Fruit fly (Drosophila melanogaster) whole organism, embryonic: Measurements from ENCODE around the gene MED22.

Experiments used
- Asciz ChIP-seq: fragments of 200-800 bp; sonication (Bioruptor generic); optimal IDR thresholded peaks from 2 replicates; lab custom pipeline; 2017; ENCODE audit warnings: missing biosample characterization, mild to moderate bottlenecking, missing genetic modification characterization, missing genetic modification reagents
- Atf3 ChIP-seq: fragments of 200-800 bp; sonication (Bioruptor generic); optimal IDR thresholded peaks from 3 replicates; lab custom pipeline; 2016; ENCODE audit warnings: missing biosample characterization, missing genetic modification characterization
- CG11247 ChIP-seq: fragments of 200-800 bp; sonication (Bioruptor generic); IDR thresholded peaks from 2 replicates; pipeline ENCODE4 v1.3.6; 2022; ENCODE audit warnings: missing biosample characterization, missing genetic modification characterization
- CG12155 ChIP-seq: fragments of 200-800 bp; sonication (Bioruptor generic); optimal IDR thresholded peaks from 3 replicates; lab custom pipeline; 2016; ENCODE audit warnings: missing biosample characterization, missing genetic modification characterization
- CG13624 ChIP-seq: fragments of 200-800 bp; sonication (Bioruptor generic); optimal IDR thresholded peaks from 2 replicates; lab custom pipeline; 2016; ENCODE audit warnings: missing biosample characterization, missing genetic modification characterization
- CG13775 ChIP-seq: fragments of 200-800 bp; sonication (Bioruptor generic); optimal IDR thresholded peaks from 3 replicates; lab custom pipeline; 2017; ENCODE audit warnings: missing biosample characterization, mild to moderate bottlenecking, missing genetic modification characterization
- CG13894 ChIP-seq: fragments of 200-800 bp; sonication (Bioruptor generic); optimal IDR thresholded peaks from 3 replicates; lab custom pipeline; 2018; ENCODE audit warnings: missing biosample characterization, mild to moderate bottlenecking, missing genetic modification characterization, moderate library complexity
- CG15514 ChIP-seq: fragments of 200-800 bp; sonication (Bioruptor generic); optimal IDR thresholded peaks from 3 replicates; lab custom pipeline; 2017; ENCODE audit warnings: missing biosample characterization, missing genetic modification characterization, mild to moderate bottlenecking, moderate library complexity, missing genetic modification reagents
- CG17912 ChIP-seq: fragments of 200-800 bp; sonication (Bioruptor generic); optimal IDR thresholded peaks from 2 replicates; lab custom pipeline; 2018; ENCODE audit warnings: missing biosample characterization, mild to moderate bottlenecking, missing genetic modification characterization
- CG1832 ChIP-seq: fragments of 200-800 bp; sonication (Bioruptor generic); optimal IDR thresholded peaks from 2 replicates; lab custom pipeline; 2017; ENCODE audit warnings: missing biosample characterization, mild to moderate bottlenecking, missing genetic modification characterization, inconsistent platforms
- CG31224 ChIP-seq: fragments of 200-800 bp; sonication (Bioruptor generic); IDR thresholded peaks from 2 replicates; pipeline ENCODE4 v1.3.6; 2022; ENCODE audit warnings: missing biosample characterization, missing genetic modification characterization
- CG32532 ChIP-seq: fragments of 200-800 bp; sonication (Bioruptor generic); IDR thresholded peaks from 2 replicates; pipeline ENCODE4 v1.3.6; 2022; ENCODE audit warnings: missing biosample characterization, missing genetic modification characterization
- CG33213 ChIP-seq: fragments of 200-800 bp; sonication (Bioruptor generic); optimal IDR thresholded peaks from 3 replicates; lab custom pipeline; 2016; ENCODE audit warnings: missing biosample characterization, missing genetic modification characterization
- CG4282 ChIP-seq: fragments of 200-800 bp; sonication (Bioruptor generic); optimal IDR thresholded peaks from 2 replicates; lab custom pipeline; 2016; ENCODE audit warnings: missing biosample characterization, missing genetic modification characterization
- CG4328 ChIP-seq: fragments of 200-800 bp; sonication (Bioruptor generic); optimal IDR thresholded peaks from 3 replicates; lab custom pipeline; 2017; ENCODE audit warnings: missing biosample characterization, missing genetic modification reagents, missing genetic modification characterization
- CG4404 ChIP-seq: fragments of 200-800 bp; sonication (Bioruptor generic); IDR thresholded peaks from 2 replicates; pipeline ENCODE4 v1.3.6; 2022; ENCODE audit warnings: missing biosample characterization, missing genetic modification characterization
- CG4617 ChIP-seq: fragments of 200-800 bp; sonication (Bioruptor generic); optimal IDR thresholded peaks from 3 replicates; lab custom pipeline; 2016; ENCODE audit warnings: missing biosample characterization, missing genetic modification characterization, borderline replicate concordance
- CG6654 ChIP-seq: fragments of 200-800 bp; sonication (Bioruptor generic); optimal IDR thresholded peaks from 2 replicates; lab custom pipeline; 2017; ENCODE audit warnings: missing biosample characterization, mild to moderate bottlenecking, missing genetic modification characterization
- CG8089 ChIP-seq: fragments of 200-800 bp; sonication (Bioruptor generic); optimal IDR thresholded peaks from 3 replicates; lab custom pipeline; 2016; ENCODE audit warnings: missing biosample characterization, missing genetic modification characterization
- CG9876 ChIP-seq: fragments of 200-800 bp; sonication (Bioruptor generic); optimal IDR thresholded peaks from 2 replicates; lab custom pipeline; 2016; ENCODE audit warnings: missing biosample characterization, missing genetic modification characterization
- CkIIα-i1 ChIP-seq: fragments of 200-800 bp; sonication (Bioruptor generic); IDR thresholded peaks from 2 replicates; pipeline ENCODE4 v1.3.6; 2022; ENCODE audit warnings: missing biosample characterization, missing genetic modification characterization
- HLH4C ChIP-seq: fragments of 200-800 bp; sonication (Bioruptor generic); IDR thresholded peaks from 3 replicates; pipeline ENCODE4 v1.3.6; 2022; ENCODE audit warnings: missing biosample characterization, missing genetic modification characterization; ENCODE audit not compliant: partially characterized antibody
- HLH54F ChIP-seq: fragments of 200-800 bp; sonication (Bioruptor generic); optimal IDR thresholded peaks from 3 replicates; lab custom pipeline; 2016; ENCODE audit warnings: missing biosample characterization, missing genetic modification characterization
- Max ChIP-seq: fragments of 200-800 bp; sonication (Bioruptor generic); optimal IDR thresholded peaks from 2 replicates; lab custom pipeline; 2016; ENCODE audit warnings: missing biosample characterization, mild to moderate bottlenecking, missing genetic modification characterization
- Mes4 ChIP-seq: fragments of 200-800 bp; sonication (Bioruptor generic); optimal IDR thresholded peaks from 2 replicates; lab custom pipeline; 2016; ENCODE audit warnings: missing biosample characterization, missing genetic modification characterization
- Opbp ChIP-seq: fragments of 200-800 bp; sonication (Bioruptor generic); IDR thresholded peaks from 3 replicates; pipeline ENCODE4 v1.3.6; 2022; ENCODE audit warnings: missing biosample characterization, missing genetic modification characterization; ENCODE audit not compliant: partially characterized antibody
- Ravus ChIP-seq: fragments of 200-800 bp; sonication (Bioruptor generic); IDR thresholded peaks from 2 replicates; pipeline ENCODE4 v1.3.6; 2022; ENCODE audit warnings: missing biosample characterization, missing genetic modification characterization
- Sry-β ChIP-seq: fragments of 200-800 bp; sonication (Bioruptor generic); optimal IDR thresholded peaks from 2 replicates; lab custom pipeline; 2018; ENCODE audit warnings: missing biosample characterization, mild to moderate bottlenecking, missing genetic modification characterization, moderate library complexity
- Stat92E ChIP-seq, 3 experiments: fragments of >200 bp in 2 of 3; fragments of 200-800 bp in 1 of 3; sonication (Bioruptor generic) in 1 of 3; optimal IDR thresholded peaks; 2 replicates each; lab custom pipeline; 2017 to 2019; ENCODE audit warnings: missing biosample characterization in 3 of 3, missing genetic modification characterization in 3 of 3, mild to moderate bottlenecking in 1 of 3, moderate library complexity in 1 of 3
- br ChIP-seq: fragments of >200 bp; optimal IDR thresholded peaks from 2 replicates; lab custom pipeline; 2017
- dan ChIP-seq: fragments of 200-800 bp; sonication (Bioruptor generic); IDR thresholded peaks from 2 replicates; pipeline ENCODE4 v1.3.6; 2022; ENCODE audit warnings: missing biosample characterization, missing genetic modification characterization
- dmrt99B ChIP-seq: fragments of 200-800 bp; sonication (Bioruptor generic); optimal IDR thresholded peaks from 2 replicates; lab custom pipeline; 2018; ENCODE audit warnings: missing biosample characterization, mild to moderate bottlenecking, missing genetic modification characterization, moderate library complexity
- ftz-f1 ChIP-seq: fragments of 200-800 bp; sonication (Bioruptor generic); optimal IDR thresholded peaks from 2 replicates; lab custom pipeline; 2016; ENCODE audit warnings: missing biosample characterization, missing genetic modification characterization
- grau ChIP-seq: fragments of 200-800 bp; optimal IDR thresholded peaks from 3 replicates; lab custom pipeline; 2019; ENCODE audit warnings: missing biosample characterization, mild to moderate bottlenecking, missing genetic modification characterization, moderate library complexity
- grn ChIP-seq: fragments of 200-800 bp; sonication (Bioruptor generic); optimal IDR thresholded peaks from 3 replicates; lab custom pipeline; 2017; ENCODE audit warnings: missing biosample characterization, missing genetic modification characterization
- gt ChIP-seq: fragments of 200-800 bp; sonication (Bioruptor generic); IDR thresholded peaks from 2 replicates; pipeline ENCODE4 v1.3.6; 2022; ENCODE audit warnings: missing biosample characterization, missing genetic modification characterization
- h ChIP-seq: fragments of >200 bp; optimal IDR thresholded peaks from 2 replicates; lab custom pipeline; 2017
- inv ChIP-seq: fragments of 200-800 bp; sonication (Bioruptor generic); IDR thresholded peaks from 2 replicates; pipeline ENCODE4 v1.3.6; 2022; ENCODE audit warnings: missing biosample characterization, missing genetic modification characterization; ENCODE audit not compliant: partially characterized antibody
- jing ChIP-seq: fragments of 200-800 bp; sonication (Bioruptor generic); optimal IDR thresholded peaks from 2 replicates; lab custom pipeline; 2018; ENCODE audit warnings: missing biosample characterization, mild to moderate bottlenecking, missing genetic modification characterization
- ken ChIP-seq: fragments of 200-800 bp; sonication (Bioruptor generic); IDR thresholded peaks from 3 replicates; pipeline ENCODE4 v1.3.6; 2022; ENCODE audit warnings: missing biosample characterization, missing genetic modification characterization
- lmd ChIP-seq: fragments of 200-800 bp; sonication (Bioruptor generic); IDR thresholded peaks from 2 replicates; pipeline ENCODE4 v1.3.6; 2022; ENCODE audit warnings: missing biosample characterization, missing genetic modification characterization
- nmo ChIP-seq: fragments of 200-800 bp; sonication (Bioruptor generic); optimal IDR thresholded peaks from 2 replicates; lab custom pipeline; 2018; ENCODE audit warnings: missing biosample characterization, mild to moderate bottlenecking, missing genetic modification characterization, moderate library complexity
- prd ChIP-seq, 3 experiments: fragments of >200 bp in 2 of 3; fragments of 200-800 bp in 1 of 3; sonication (Bioruptor generic) in 1 of 3; optimal IDR thresholded peaks in 2 of 3; IDR thresholded peaks in 1 of 3; 2 replicates in 2 of 3; 3 replicates in 1 of 3; pipeline versions ENCODE4 v1.3.6 to Lab custom; 2017 to 2022; ENCODE audit warnings: missing biosample characterization in 1 of 3, missing genetic modification characterization in 1 of 3
- ranshi ChIP-seq: fragments of 200-800 bp; sonication (Bioruptor generic); IDR thresholded peaks from 2 replicates; pipeline ENCODE4 v1.3.6; 2022; ENCODE audit warnings: missing biosample characterization, missing genetic modification characterization
- sc ChIP-seq, 3 experiments: fragments of >200 bp in 2 of 3; fragments of 200-800 bp in 1 of 3; sonication (Bioruptor generic) in 1 of 3; optimal IDR thresholded peaks; 2 replicates in 2 of 3; 3 replicates in 1 of 3; lab custom pipeline; 2017; ENCODE audit warnings: mild to moderate bottlenecking in 1 of 3, missing biosample characterization in 1 of 3, missing genetic modification characterization in 1 of 3, missing genetic modification reagents in 1 of 3
- seq ChIP-seq: fragments of 200-800 bp; sonication (Bioruptor generic); IDR thresholded peaks from 2 replicates; pipeline ENCODE4 v1.3.6; 2022; ENCODE audit warnings: missing biosample characterization, missing genetic modification characterization
- sob ChIP-seq: fragments of 200-800 bp; sonication (Bioruptor generic); IDR thresholded peaks from 2 replicates; pipeline ENCODE4 v1.3.6; 2022; ENCODE audit warnings: missing biosample characterization, missing genetic modification characterization
- vvl ChIP-seq: fragments of 200-800 bp; sonication (Bioruptor generic); IDR thresholded peaks from 2 replicates; pipeline ENCODE4 v1.3.6; 2022; ENCODE audit warnings: missing biosample characterization, missing genetic modification characterization
- wek ChIP-seq: fragments of 200-800 bp; sonication (Bioruptor generic); optimal IDR thresholded peaks from 3 replicates; lab custom pipeline; 2018; ENCODE audit warnings: missing biosample characterization, mild to moderate bottlenecking, missing genetic modification characterization, moderate library complexity

Gene MED22

DNA sequence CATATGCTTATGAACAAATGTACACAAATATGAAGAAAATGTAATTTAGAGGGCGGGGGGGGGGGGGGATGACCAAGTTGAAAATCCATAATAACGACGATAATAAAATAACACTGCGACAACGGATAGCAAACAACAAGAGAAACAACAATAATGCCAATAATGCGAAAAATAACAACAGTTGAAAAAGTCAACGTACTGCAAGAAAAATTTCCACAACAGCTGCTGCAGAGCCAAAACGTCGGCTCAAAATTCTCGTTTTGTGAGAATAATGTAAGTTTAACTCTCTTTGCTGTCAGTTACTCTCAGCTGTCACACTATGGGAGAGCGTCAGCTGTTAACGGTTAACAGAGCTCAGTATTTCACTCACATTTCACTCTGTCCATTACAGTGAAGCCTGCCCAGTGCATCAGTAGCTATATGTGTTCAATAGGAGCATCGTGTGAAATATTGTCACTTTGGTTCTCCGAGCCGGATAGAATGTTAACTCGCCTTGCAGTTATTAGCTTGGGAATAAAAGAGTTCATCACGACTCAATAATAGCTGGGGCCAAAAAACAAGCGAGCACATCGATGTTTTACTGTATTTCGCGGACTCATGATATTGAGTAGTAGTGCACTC is 27.1 kb upstream of the MED22 start (continued):
- TF ChIP-seq CG4617 (GFP tag; lab: Kevin White, UChicago): peak; percentile 47
- peak; percentile 23; the same call in 1 of the 2 replicates for TF ChIP-seq dan (GFP tag; lab: Robert Waterston, UW)
- TF ChIP-seq ken (GFP tag; lab: Robert Waterston, UW): peak; percentile 80
- TF ChIP-seq CG33213: peak; percentile 36
- no peak for TF ChIP-seq gt (GFP tag; lab: Robert Waterston, UW)
- TF ChIP-seq grau (tag; lab: Kevin White, UChicago): peak; percentile 97
- TF ChIP-seq inv (GFP tag; lab: Robert Waterston, UW): no peak
- no peak for TF ChIP-seq sc (optimal IDR thresholded peaks at IDR 0.05; lab: Kevin White, UChicago)
- peak; percentile 27 for TF ChIP-seq sc (GFP tag; optimal IDR thresholded peaks at IDR 0.05; lab: Kevin White, UChicago)
- TF ChIP-seq CG13775 (GFP tag; lab: Kevin White, UChicago): peak; percentile 62
- TF ChIP-seq CG11247 (GFP tag; lab: Robert Waterston, UW): peak; percentile 73
- peak; percentile 81 for TF ChIP-seq CG32532
- TF ChIP-seq ranshi (GFP tag; lab: Robert Waterston, UW): peak; percentile 76
- peak; percentile 77 for TF ChIP-seq HLH54F (GFP tag; lab: Kevin White, UChicago)
- no peak for TF ChIP-seq CkIIα-i1 (GFP tag; lab: Robert Waterston, UW)
- TF ChIP-seq prd (optimal IDR thresholded peaks at IDR 0.05; lab: Kevin White, UChicago): no peak
- peak; percentile 86 for TF ChIP-seq prd (GFP tag; IDR thresholded peaks at IDR 0.05; lab: Robert Waterston, UW)
- TF ChIP-seq CG31224 (GFP tag; lab: Robert Waterston, UW): peak; percentile 70
- TF ChIP-seq Ravus: no peak
- TF ChIP-seq sob (GFP tag; lab: Robert Waterston, UW): peak; percentile 83
- no peak for TF ChIP-seq h
- peak; percentile 69 for TF ChIP-seq CG9876 (GFP tag; lab: Kevin White, UChicago)
- TF ChIP-seq Asciz (GFP tag; lab: Kevin White, UChicago): peak; percentile 45
- TF ChIP-seq Stat92E (GFP tag; optimal IDR thresholded peaks at IDR 0.05; lab: Kevin White, UChicago): no peak
- TF ChIP-seq Sry-β: no peak
- peak; percentile 14 for TF ChIP-seq CG6654 (GFP tag; lab: Kevin White, UChicago)
- no peak for TF ChIP-seq grn
- no peak for TF ChIP-seq Opbp (GFP tag; lab: Robert Waterston, UW)
- peak; percentile 68 for TF ChIP-seq CG13624
- TF ChIP-seq br (lab: Kevin White, UChicago): no peak
- TF ChIP-seq Max (GFP tag; lab: Kevin White, UChicago): peak; percentile 53
- TF ChIP-seq nmo: peak; percentile 74
- peak; percentile 67 for TF ChIP-seq CG12155
- peak; percentile 60 for TF ChIP-seq Atf3 (GFP tag; lab: Kevin White, UChicago)
- peak; percentile 89 for TF ChIP-seq vvl (GFP tag; lab: Robert Waterston, UW)
- TF ChIP-seq CG4282 (GFP tag; lab: Kevin White, UChicago): peak; percentile 46
- TF ChIP-seq CG17912: no peak
- 0 out of 3 replicates have a peak, but pooled peaks have one; percentile 18 for TF ChIP-seq HLH4C
- peak; percentile 56 for TF ChIP-seq CG4404 (GFP tag; lab: Robert Waterston, UW)
- peak; percentile 83 for TF ChIP-seq seq
- peak; percentile 68 for TF ChIP-seq CG8089 (GFP tag; lab: Kevin White, UChicago)
- peak; percentile 73 for TF ChIP-seq CG13894 (tag; lab: Kevin White, UChicago)
- peak; percentile 58 for TF ChIP-seq CG15514 (GFP tag; lab: Kevin White, UChicago)
- peak; percentile 53 for TF ChIP-seq wek (GFP tag; lab: Kevin White, UChicago)
- peak; percentile 37 for TF ChIP-seq CG4328
- no peak for TF ChIP-seq ftz-f1 (GFP tag; lab: Kevin White, UChicago)
- TF ChIP-seq dmrt99B (tag; lab: Kevin White, UChicago): peak; percentile 86
- peak; percentile 81 for TF ChIP-seq lmd (GFP tag; lab: Robert Waterston, UW)
- no peak for TF ChIP-seq CG1832 (GFP tag; lab: Kevin White, UChicago)
- peak; percentile 57 for TF ChIP-seq jing (GFP tag; lab: Kevin White, UChicago)
- TF ChIP-seq Mes4 (GFP tag; lab: Kevin White, UChicago): peak; percentile 65
